Worm (Caenorhabditis elegans) whole organism, L4/young adult: ENCODE measurements around the gene T02B11.9.

ENCODE experiments used
- W03F9.2 ChIP-seq: fragments of 150-350 bp; optimal IDR thresholded peaks from 2 replicates; lab custom pipeline; 2014; ENCODE audit warnings: missing biosample characterization, missing genetic modification characterization
- him-1 ChIP-seq: sonication (generic microtip); optimal IDR thresholded peaks from 2 replicates; lab custom pipeline; 2016; ENCODE audit warnings: missing genotype, missing genetic modification reagents, missing genetic modification characterization, missing compliant biosample characterization

DNA sequence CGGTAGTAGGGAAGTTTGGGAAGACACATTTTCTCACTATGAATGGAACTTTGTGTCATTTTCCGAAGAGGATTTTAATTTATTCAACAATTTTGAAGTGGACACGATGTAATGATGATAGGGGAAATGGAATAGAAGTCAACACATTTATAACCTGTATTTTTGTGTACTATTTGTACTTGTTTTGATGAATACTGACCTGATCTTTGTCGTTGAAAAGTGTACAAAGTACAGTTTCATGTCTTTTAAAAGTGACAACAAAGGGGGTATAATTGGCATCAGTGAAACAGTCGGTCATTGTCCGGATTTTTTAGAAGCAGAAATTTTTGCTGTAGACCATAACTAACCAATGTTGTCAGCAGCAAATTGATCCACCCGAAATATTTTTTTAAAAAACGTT, 13.2 kb downstream of the T02B11.9 start, which contains the start of gene T02B11.6:
- TF ChIP-seq W03F9.2 (tag; lab: Kevin White, UChicago) (no peak), him-1 (tag; lab: Kevin White, UChicago) (no peak)
